Worm (Caenorhabditis elegans) whole organism, young adult: ENCODE data around the gene T22F3.12.

Source experiments
- B0261.1 ChIP-seq: sonication (generic microtip); optimal IDR thresholded peaks from 2 replicates; lab custom pipeline; 2016; ENCODE audit warnings: mild to moderate bottlenecking, missing genetic modification characterization, moderate library complexity, missing compliant biosample characterization
- F10E7.11 ChIP-seq: sonication (generic microtip); optimal IDR thresholded peaks from 2 replicates; lab custom pipeline; 2017; ENCODE audit warnings: mild to moderate bottlenecking, missing genetic modification characterization, moderate library complexity, missing compliant biosample characterization
- K12H6.12 ChIP-seq: fragments of 200-800 bp; sonication (Bioruptor generic); optimal IDR thresholded peaks from 2 replicates; lab custom pipeline; 2018; ENCODE audit warnings: mild to moderate bottlenecking, missing genetic modification characterization, missing compliant biosample characterization
- Y56A3A.18 ChIP-seq: fragments of 200-800 bp; sonication (Bioruptor generic); IDR thresholded peaks from 2 replicates; pipeline ENCODE4 v1.3.6; 2022; ENCODE audit warnings: missing genetic modification reagents, missing genetic modification characterization, missing compliant biosample characterization
- atf-7 ChIP-seq: sonication (generic microtip); optimal IDR thresholded peaks from 2 replicates; lab custom pipeline; 2017; ENCODE audit warnings: mild to moderate bottlenecking, missing genetic modification characterization, missing compliant biosample characterization
- athp-1 ChIP-seq: sonication (generic microtip); optimal IDR thresholded peaks from 2 replicates; lab custom pipeline; 2017; ENCODE audit warnings: mild to moderate bottlenecking, missing genetic modification characterization, missing compliant biosample characterization
- bed-2 ChIP-seq: fragments of 200-800 bp; sonication (Bioruptor generic); IDR thresholded peaks from 2 replicates; pipeline ENCODE4 v1.3.6; 2022; ENCODE audit warnings: missing genetic modification reagents, missing genetic modification characterization, missing compliant biosample characterization
- ceh-40 ChIP-seq: fragments of 200-800 bp; sonication (Bioruptor generic); IDR thresholded peaks from 2 replicates; pipeline ENCODE4 v1.3.6; 2022; ENCODE audit warnings: missing genetic modification characterization, missing compliant biosample characterization
- hlh-12 ChIP-seq: sonication (generic microtip); optimal IDR thresholded peaks from 2 replicates; lab custom pipeline; 2016; ENCODE audit warnings: missing genetic modification characterization, missing compliant biosample characterization
- hmg-20 ChIP-seq: fragments of 200-800 bp; sonication (Bioruptor generic); IDR thresholded peaks from 2 replicates; pipeline ENCODE4 v1.3.6; 2022; ENCODE audit warnings: missing genetic modification reagents, missing genetic modification characterization, missing compliant biosample characterization
- mel-28 ChIP-seq: sonication (generic microtip); optimal IDR thresholded peaks from 2 replicates; lab custom pipeline; 2016; ENCODE audit warnings: borderline replicate concordance, mild to moderate bottlenecking, missing genetic modification characterization, missing compliant biosample characterization
- repo-1 ChIP-seq: sonication (generic microtip); optimal IDR thresholded peaks from 2 replicates; lab custom pipeline; 2017; ENCODE audit warnings: mild to moderate bottlenecking, missing genetic modification characterization, missing compliant biosample characterization
- somi-1 ChIP-seq: fragments of 200-800 bp; sonication (Bioruptor generic); optimal IDR thresholded peaks from 2 replicates; lab custom pipeline; 2018; ENCODE audit warnings: mild to moderate bottlenecking, missing genetic modification characterization, missing compliant biosample characterization
- xnd-1 ChIP-seq: sonication (generic microtip); optimal IDR thresholded peaks from 2 replicates; lab custom pipeline; 2016; ENCODE audit warnings: missing genotype, missing genetic modification reagents, missing genetic modification characterization, missing compliant biosample characterization

- TF ChIP-seq athp-1 (tag; lab: Kevin White, UChicago) (no peak), bed-2 (GFP tag; lab: Robert Waterston, UW) (no peak), somi-1 (no peak), repo-1 (no peak), F10E7.11 (tag; lab: Kevin White, UChicago) (no peak), hmg-20 (GFP tag; lab: Robert Waterston, UW) (no peak), hlh-12 (no peak), Y56A3A.18 (GFP tag; lab: Robert Waterston, UW) (no peak), B0261.1 (tag; lab: Kevin White, UChicago) (no peak), ceh-40 (no peak), K12H6.12 (no peak), atf-7 (tag; lab: Kevin White, UChicago) (no peak), xnd-1 (no peak), mel-28 (no peak)
Observed at ce11 chrV:3631591-3631990, 39.6 kb upstream of the T22F3.12 start, which contains the start of gene F59B1.6.
